Fruit fly (Drosophila melanogaster) whole organism, embryonic: ENCODE results near the gene Zpr1.

Source experiments
- Abd-B ChIP-seq: fragments of 200-800 bp; sonication (Bioruptor generic); optimal IDR thresholded peaks from 2 replicates; lab custom pipeline; 2018; ENCODE audit warnings: missing biosample characterization, mild to moderate bottlenecking, missing genetic modification characterization, moderate library complexity
- Aef1 ChIP-seq: fragments of 200-800 bp; sonication (Bioruptor generic); IDR thresholded peaks from 3 replicates; pipeline ENCODE4 v1.3.6; 2022; ENCODE audit warnings: missing biosample characterization, missing genetic modification characterization
- CG10366 ChIP-seq: fragments of 200-800 bp; sonication (Bioruptor generic); IDR thresholded peaks from 2 replicates; pipeline ENCODE4 v1.3.6; 2022; ENCODE audit warnings: missing biosample characterization, missing genetic modification characterization
- CG10959 ChIP-seq: fragments of 200-800 bp; sonication (Bioruptor generic); IDR thresholded peaks from 2 replicates; pipeline ENCODE4 v1.3.6; 2022; ENCODE audit warnings: missing biosample characterization, missing genetic modification characterization
- CG11695 ChIP-seq: fragments of 200-800 bp; sonication (Bioruptor generic); IDR thresholded peaks from 3 replicates; pipeline ENCODE4 v1.3.6; 2022; ENCODE audit warnings: missing biosample characterization, missing genetic modification characterization
- CG12299 ChIP-seq: fragments of 200-800 bp; sonication (Bioruptor generic); optimal IDR thresholded peaks from 2 replicates; lab custom pipeline; 2018; ENCODE audit warnings: missing biosample characterization, mild to moderate bottlenecking, missing genetic modification characterization
- CG14860 ChIP-seq: fragments of 200-800 bp; sonication (Bioruptor generic); IDR thresholded peaks from 3 replicates; pipeline ENCODE4 v1.3.6; 2022; ENCODE audit warnings: missing biosample characterization, missing genetic modification characterization; ENCODE audit not compliant: partially characterized antibody
- CG1602 ChIP-seq: fragments of 200-800 bp; sonication (Bioruptor generic); optimal IDR thresholded peaks from 3 replicates; lab custom pipeline; 2016; ENCODE audit warnings: missing biosample characterization, missing genetic modification characterization
- CG16813 ChIP-seq: fragments of 200-800 bp; sonication (Bioruptor generic); IDR thresholded peaks from 3 replicates; pipeline ENCODE4 v1.3.6; 2022; ENCODE audit warnings: missing biosample characterization, missing genetic modification characterization; ENCODE audit not compliant: partially characterized antibody
- CG17568 ChIP-seq: fragments of 200-800 bp; sonication (Bioruptor generic); optimal IDR thresholded peaks from 2 replicates; lab custom pipeline; 2018; ENCODE audit warnings: missing biosample characterization, mild to moderate bottlenecking, missing genetic modification characterization, moderate library complexity
- CG18011 ChIP-seq: fragments of 200-800 bp; sonication (Bioruptor generic); optimal IDR thresholded peaks from 2 replicates; lab custom pipeline; 2017; ENCODE audit warnings: missing biosample characterization, missing genetic modification characterization, mild to moderate bottlenecking, moderate library complexity, missing genotype
- CG18476 ChIP-seq: fragments of 200-800 bp; sonication (Bioruptor generic); optimal IDR thresholded peaks from 2 replicates; lab custom pipeline; 2016; ENCODE audit warnings: missing biosample characterization, mild to moderate bottlenecking, missing genetic modification characterization
- CG18764 ChIP-seq: fragments of 200-800 bp; sonication (Bioruptor generic); optimal IDR thresholded peaks from 3 replicates; lab custom pipeline; 2016; ENCODE audit warnings: missing biosample characterization, missing genetic modification characterization
- CG2202 ChIP-seq: fragments of 200-800 bp; sonication (Bioruptor generic); optimal IDR thresholded peaks from 2 replicates; lab custom pipeline; 2018; ENCODE audit warnings: missing biosample characterization, mild to moderate bottlenecking, missing genetic modification characterization
- CG2889 ChIP-seq: fragments of 200-800 bp; sonication (Bioruptor generic); IDR thresholded peaks from 3 replicates; pipeline ENCODE4 v1.3.6; 2022; ENCODE audit warnings: missing biosample characterization, missing genetic modification characterization
- CG3838 ChIP-seq: fragments of 200-800 bp; sonication (Bioruptor generic); optimal IDR thresholded peaks from 3 replicates; lab custom pipeline; 2016; ENCODE audit warnings: missing biosample characterization, missing genetic modification characterization
- CG3995 ChIP-seq: fragments of 200-800 bp; sonication (Bioruptor generic); optimal IDR thresholded peaks from 3 replicates; lab custom pipeline; 2016; ENCODE audit warnings: missing biosample characterization, missing genetic modification characterization
- CG4328 ChIP-seq: fragments of 200-800 bp; sonication (Bioruptor generic); optimal IDR thresholded peaks from 3 replicates; lab custom pipeline; 2017; ENCODE audit warnings: missing biosample characterization, missing genetic modification reagents, missing genetic modification characterization
- CG8290 ChIP-seq, 3 experiments: fragments of 200-800 bp; sonication (Bioruptor generic); optimal IDR thresholded peaks; 2 replicates each; lab custom pipeline; 2016 to 2019; ENCODE audit warnings: missing biosample characterization in 3 of 3, missing genetic modification characterization in 3 of 3, mild to moderate bottlenecking in 2 of 3, moderate library complexity in 1 of 3
- CG8944 ChIP-seq: fragments of 200-800 bp; sonication (Bioruptor generic); optimal IDR thresholded peaks from 3 replicates; lab custom pipeline; 2016; ENCODE audit warnings: missing biosample characterization, missing genetic modification characterization
- Dad ChIP-seq: fragments of 200-800 bp; sonication (Bioruptor generic); optimal IDR thresholded peaks from 3 replicates; lab custom pipeline; 2016; ENCODE audit warnings: missing biosample characterization, missing genetic modification characterization
- Dfd ChIP-seq, 2 experiments: fragments of >200 bp; optimal IDR thresholded peaks; 2 replicates each; lab custom pipeline; 2017; ENCODE audit warnings: missing biosample characterization in 2 of 2, missing genetic modification characterization in 2 of 2
- Lhr ChIP-seq: fragments of 200-800 bp; sonication (Bioruptor generic); optimal IDR thresholded peaks from 3 replicates; lab custom pipeline; 2017; ENCODE audit warnings: mild to moderate bottlenecking, missing biosample characterization, missing genetic modification reagents, missing genetic modification characterization
- Lim3 ChIP-seq: fragments of 200-800 bp; sonication (Bioruptor generic); IDR thresholded peaks from 2 replicates; pipeline ENCODE4 v1.3.6; 2022; ENCODE audit warnings: missing biosample characterization, missing genetic modification characterization
- Nf-YC ChIP-seq: fragments of 200-800 bp; optimal IDR thresholded peaks from 3 replicates; lab custom pipeline; 2019; ENCODE audit warnings: missing biosample characterization, mild to moderate bottlenecking, missing genetic modification characterization, moderate library complexity
- Pdp1 ChIP-seq, 2 experiments: fragments of 200-800 bp; sonication (Bioruptor generic); optimal IDR thresholded peaks; 3 replicates each; lab custom pipeline; 2016; ENCODE audit warnings: missing biosample characterization in 2 of 2, missing genetic modification characterization in 2 of 2, mild to moderate bottlenecking in 1 of 2, moderate library complexity in 1 of 2
- Scr ChIP-seq: fragments of 200-800 bp; sonication (Bioruptor generic); IDR thresholded peaks from 2 replicates; pipeline ENCODE4 v1.3.6; 2022; ENCODE audit warnings: missing biosample characterization, missing genetic modification characterization; ENCODE audit not compliant: partially characterized antibody
- Sox100B ChIP-seq: fragments of 200-800 bp; sonication (Bioruptor generic); optimal IDR thresholded peaks from 3 replicates; lab custom pipeline; 2018; ENCODE audit warnings: missing biosample characterization, mild to moderate bottlenecking, missing genetic modification characterization
- aop ChIP-seq: fragments of 200-800 bp; sonication (Bioruptor generic); IDR thresholded peaks from 2 replicates; pipeline ENCODE4 v1.3.6; 2022; ENCODE audit warnings: missing biosample characterization, missing genetic modification characterization
- ara ChIP-seq: fragments of 200-800 bp; sonication (Bioruptor generic); IDR thresholded peaks from 2 replicates; pipeline ENCODE4 v1.3.6; 2022; ENCODE audit warnings: missing biosample characterization, missing genetic modification characterization
- ato ChIP-seq: fragments of 200-800 bp; sonication (Bioruptor generic); IDR thresholded peaks from 2 replicates; pipeline ENCODE4 v1.3.6; 2022; ENCODE audit warnings: missing biosample characterization, missing genetic modification characterization; ENCODE audit not compliant: partially characterized antibody
- bab2 ChIP-seq: fragments of 200-800 bp; sonication (Bioruptor generic); optimal IDR thresholded peaks from 2 replicates; lab custom pipeline; 2016; ENCODE audit warnings: missing biosample characterization, missing genetic modification characterization
- br ChIP-seq: fragments of >200 bp; optimal IDR thresholded peaks from 2 replicates; lab custom pipeline; 2017
- chif ChIP-seq, 2 experiments: fragments of 200-800 bp; sonication (Bioruptor generic); optimal IDR thresholded peaks; 3 replicates each; lab custom pipeline; 2016; ENCODE audit warnings: missing biosample characterization in 2 of 2, missing genetic modification characterization in 2 of 2
- ci ChIP-seq: fragments of 200-800 bp; sonication (Bioruptor generic); IDR thresholded peaks from 3 replicates; pipeline ENCODE4 v1.3.6; 2022; ENCODE audit warnings: missing biosample characterization, missing genetic modification characterization
- da ChIP-seq: fragments of 200-800 bp; sonication (Bioruptor generic); optimal IDR thresholded peaks from 2 replicates; lab custom pipeline; 2016; ENCODE audit warnings: missing biosample characterization, missing genetic modification characterization
- ftz-f1 ChIP-seq: fragments of 200-800 bp; sonication (Bioruptor generic); optimal IDR thresholded peaks from 2 replicates; lab custom pipeline; 2016; ENCODE audit warnings: missing biosample characterization, missing genetic modification characterization
- gce ChIP-seq: fragments of 200-800 bp; sonication (Bioruptor generic); IDR thresholded peaks from 3 replicates; pipeline ENCODE4 v1.3.6; 2022; ENCODE audit warnings: missing biosample characterization, missing genetic modification characterization
- gt ChIP-seq: fragments of 200-800 bp; sonication (Bioruptor generic); IDR thresholded peaks from 2 replicates; pipeline ENCODE4 v1.3.6; 2022; ENCODE audit warnings: missing biosample characterization, missing genetic modification characterization
- odd ChIP-seq: fragments of 200-800 bp; sonication (Bioruptor generic); optimal IDR thresholded peaks from 2 replicates; lab custom pipeline; 2017; ENCODE audit warnings: missing biosample characterization, mild to moderate bottlenecking, missing genetic modification characterization
- pita ChIP-seq: fragments of 200-800 bp; sonication (Bioruptor generic); optimal IDR thresholded peaks from 2 replicates; lab custom pipeline; 2017; ENCODE audit warnings: missing biosample characterization, mild to moderate bottlenecking, missing genetic modification characterization
- pnt ChIP-seq: fragments of 200-800 bp; sonication (Bioruptor generic); optimal IDR thresholded peaks from 3 replicates; lab custom pipeline; 2016; ENCODE audit warnings: missing biosample characterization, missing genetic modification characterization
- pzg ChIP-seq: fragments of 200-800 bp; sonication (Bioruptor generic); optimal IDR thresholded peaks from 3 replicates; lab custom pipeline; 2018; ENCODE audit warnings: missing biosample characterization, mild to moderate bottlenecking, missing genetic modification characterization, moderate library complexity
- ranshi ChIP-seq: fragments of 200-800 bp; sonication (Bioruptor generic); IDR thresholded peaks from 2 replicates; pipeline ENCODE4 v1.3.6; 2022; ENCODE audit warnings: missing biosample characterization, missing genetic modification characterization
- sc ChIP-seq, 3 experiments: fragments of >200 bp in 2 of 3; fragments of 200-800 bp in 1 of 3; sonication (Bioruptor generic) in 1 of 3; optimal IDR thresholded peaks; 2 replicates in 2 of 3; 3 replicates in 1 of 3; lab custom pipeline; 2017; ENCODE audit warnings: mild to moderate bottlenecking in 1 of 3, missing biosample characterization in 1 of 3, missing genetic modification characterization in 1 of 3, missing genetic modification reagents in 1 of 3
- seq ChIP-seq: fragments of 200-800 bp; sonication (Bioruptor generic); IDR thresholded peaks from 2 replicates; pipeline ENCODE4 v1.3.6; 2022; ENCODE audit warnings: missing biosample characterization, missing genetic modification characterization
- sim ChIP-seq: fragments of 200-800 bp; sonication (Bioruptor generic); IDR thresholded peaks from 2 replicates; pipeline ENCODE4 v1.3.6; 2022; ENCODE audit warnings: missing biosample characterization, missing genetic modification characterization
- tio ChIP-seq: fragments of 200-800 bp; sonication (Bioruptor generic); optimal IDR thresholded peaks from 2 replicates; lab custom pipeline; 2017; ENCODE audit warnings: missing biosample characterization, missing genetic modification characterization, inconsistent platforms
- unpg ChIP-seq: fragments of 200-800 bp; sonication (Bioruptor generic); optimal IDR thresholded peaks from 3 replicates; lab custom pipeline; 2018; ENCODE audit warnings: missing biosample characterization, mild to moderate bottlenecking, missing genetic modification characterization, moderate library complexity
- vnd ChIP-seq: fragments of 200-800 bp; sonication (Bioruptor generic); IDR thresholded peaks from 3 replicates; pipeline ENCODE4 v1.3.6; 2022; ENCODE audit warnings: missing biosample characterization, missing genetic modification characterization; ENCODE audit not compliant: partially characterized antibody
- zen2 ChIP-seq: fragments of 200-800 bp; sonication (Bioruptor generic); IDR thresholded peaks from 3 replicates; pipeline ENCODE4 v1.3.6; 2022; ENCODE audit warnings: missing biosample characterization, missing genetic modification characterization; ENCODE audit not compliant: partially characterized antibody

The Zpr1 gene

dm6 chrX:9161912-9162311 is at the start of gene Zpr1, which contains the start of gene CG44532 (continued):
- TF ChIP-seq bab2 (GFP tag; lab: Kevin White, UChicago) (no peak), CG4328 (no peak), Abd-B (GFP tag; lab: Kevin White, UChicago) (no peak), zen2 (GFP tag; lab: Robert Waterston, UW) (peak; percentile 20; the same call in 1 of the 3 replicates), da (GFP tag; lab: Kevin White, UChicago) (no peak), Lim3 (GFP tag; lab: Robert Waterston, UW) (no peak), ftz-f1 (GFP tag; lab: Kevin White, UChicago) (no peak), CG8290 (GFP tag; optimal IDR thresholded peaks at IDR 0.05; lab: Kevin White, UChicago) (no peak), CG8290 (tag; optimal IDR thresholded peaks at IDR 0.05; lab: Kevin White, UChicago) (no peak), CG17568 (no peak), gce (GFP tag; lab: Robert Waterston, UW) (no peak), Pdp1 (GFP tag; optimal IDR thresholded peaks at IDR 0.05; lab: Kevin White, UChicago) (no peak), unpg (GFP tag; lab: Kevin White, UChicago) (no peak), gt (no peak), CG2889 (no peak), CG2202 (tag; lab: Kevin White, UChicago) (no peak), CG3838 (no peak), seq (GFP tag; lab: Robert Waterston, UW) (no peak), aop (no peak), CG10366 (GFP tag; lab: Robert Waterston, UW) (no peak), CG11695 (GFP tag; lab: Robert Waterston, UW) (no peak), chif (GFP tag; optimal IDR thresholded peaks at IDR 0.05; lab: Kevin White, UChicago) (no peak), ara (GFP tag; lab: Robert Waterston, UW) (no peak), pnt (no peak), CG1602 (no peak), CG8944 (GFP tag; lab: Kevin White, UChicago) (no peak), sim (GFP tag; lab: Robert Waterston, UW) (no peak), Dfd (GFP tag; optimal IDR thresholded peaks at IDR 0.05; lab: Kevin White, UChicago) (no peak), br (no peak), pita (GFP tag; lab: Kevin White, UChicago) (no peak), CG16813 (GFP tag; lab: Robert Waterston, UW) (peak; percentile 69), odd (GFP tag; lab: Kevin White, UChicago) (no peak), vnd (peak; percentile 62), tio (GFP tag; lab: Kevin White, UChicago) (no peak), Lhr (GFP tag; lab: Kevin White, UChicago) (no peak), ci (GFP tag; lab: Robert Waterston, UW) (no peak), ato (GFP tag; lab: Robert Waterston, UW) (0 out of 2 replicates have a peak, but pooled peaks have one; percentile 23), CG12299 (tag; lab: Kevin White, UChicago) (no peak), Sox100B (GFP tag; lab: Kevin White, UChicago) (no peak), pzg (GFP tag; lab: Kevin White, UChicago) (peak; percentile 58), ranshi (GFP tag; lab: Robert Waterston, UW) (no peak), CG14860 (GFP tag; lab: Robert Waterston, UW) (peak; percentile 59), CG18476 (GFP tag; lab: Kevin White, UChicago) (no peak), sc (optimal IDR thresholded peaks at IDR 0.05; lab: Kevin White, UChicago) (no peak), sc (GFP tag; optimal IDR thresholded peaks at IDR 0.05; lab: Kevin White, UChicago) (no peak), Aef1 (GFP tag; lab: Robert Waterston, UW) (no peak), Scr (peak; percentile 65), CG3995 (GFP tag; lab: Kevin White, UChicago) (peak; percentile 7), CG18764 (GFP tag; lab: Kevin White, UChicago) (no peak), Nf-YC (tag; lab: Kevin White, UChicago) (no peak), CG10959 (GFP tag; lab: Robert Waterston, UW) (no peak), Dad (GFP tag; lab: Kevin White, UChicago) (no peak), CG18011 (no peak)
